Fruit fly (Drosophila melanogaster) whole organism, embryonic: ENCODE measurements around the gene Cyp312a1.
A peak's percentile ranks its signal among the peaks of the same experiment; 100 is the strongest.

Source experiments
- Ada2b ChIP-seq: fragments of 200-800 bp; sonication (Bioruptor generic); IDR thresholded peaks from 2 replicates; pipeline ENCODE4 v1.3.6; 2022; ENCODE audit warnings: missing biosample characterization, missing genetic modification characterization
- B-H1 ChIP-seq: fragments of 200-800 bp; sonication (Bioruptor generic); IDR thresholded peaks from 3 replicates; pipeline ENCODE4 v1.3.6; 2022; ENCODE audit warnings: missing biosample characterization, missing genetic modification characterization
- B-H2 ChIP-seq: fragments of 200-800 bp; sonication (Bioruptor generic); optimal IDR thresholded peaks from 2 replicates; lab custom pipeline; 2018; ENCODE audit warnings: missing biosample characterization, mild to moderate bottlenecking, missing genetic modification characterization
- CG12299 ChIP-seq: fragments of 200-800 bp; sonication (Bioruptor generic); optimal IDR thresholded peaks from 2 replicates; lab custom pipeline; 2018; ENCODE audit warnings: missing biosample characterization, mild to moderate bottlenecking, missing genetic modification characterization
- CG12659 ChIP-seq: fragments of 200-800 bp; sonication (Bioruptor generic); optimal IDR thresholded peaks from 3 replicates; lab custom pipeline; 2017; ENCODE audit warnings: mild to moderate bottlenecking, missing biosample characterization, missing genetic modification reagents, missing genetic modification characterization
- CG13287 ChIP-seq: fragments of 200-800 bp; sonication (Bioruptor generic); IDR thresholded peaks from 2 replicates; pipeline ENCODE4 v1.3.6; 2022; ENCODE audit warnings: missing biosample characterization, missing genetic modification characterization; ENCODE audit not compliant: partially characterized antibody
- CG15073 ChIP-seq: fragments of 200-800 bp; sonication (Bioruptor generic); optimal IDR thresholded peaks from 2 replicates; lab custom pipeline; 2016; ENCODE audit warnings: missing biosample characterization, missing genetic modification characterization
- CG18011 ChIP-seq: fragments of 200-800 bp; sonication (Bioruptor generic); optimal IDR thresholded peaks from 2 replicates; lab custom pipeline; 2017; ENCODE audit warnings: missing biosample characterization, missing genetic modification characterization, mild to moderate bottlenecking, moderate library complexity, missing genotype
- CG32767 ChIP-seq: fragments of 200-800 bp; sonication (Bioruptor generic); IDR thresholded peaks from 2 replicates; pipeline ENCODE4 v1.3.6; 2022; ENCODE audit warnings: missing biosample characterization, missing genetic modification characterization
- CG32772 ChIP-seq: fragments of 200-800 bp; sonication (Bioruptor generic); IDR thresholded peaks from 2 replicates; pipeline ENCODE4 v1.3.6; 2022; ENCODE audit warnings: missing biosample characterization, missing genetic modification characterization
- CG3281 ChIP-seq: fragments of 200-800 bp; sonication (Bioruptor generic); optimal IDR thresholded peaks from 3 replicates; lab custom pipeline; 2017; ENCODE audit warnings: missing biosample characterization, mild to moderate bottlenecking, missing genetic modification characterization
- CG34422 ChIP-seq: fragments of 200-800 bp; sonication (Bioruptor generic); IDR thresholded peaks from 3 replicates; pipeline ENCODE4 v1.3.6; 2022; ENCODE audit warnings: missing biosample characterization, missing genetic modification characterization
- CG42726 ChIP-seq: fragments of 200-800 bp; sonication (Bioruptor generic); IDR thresholded peaks from 2 replicates; pipeline ENCODE4 v1.3.6; 2022; ENCODE audit warnings: missing biosample characterization, missing genetic modification characterization; ENCODE audit not compliant: partially characterized antibody
- CG4360 ChIP-seq: fragments of 200-800 bp; sonication (Bioruptor generic); IDR thresholded peaks from 2 replicates; pipeline ENCODE4 v1.3.6; 2022; ENCODE audit warnings: missing biosample characterization, missing genetic modification characterization
- CG4424 ChIP-seq: fragments of 200-800 bp; sonication (Bioruptor generic); optimal IDR thresholded peaks from 3 replicates; lab custom pipeline; 2016; ENCODE audit warnings: missing biosample characterization, missing genetic modification characterization
- CG7357 ChIP-seq: fragments of 200-800 bp; sonication (Bioruptor generic); IDR thresholded peaks from 3 replicates; pipeline ENCODE4 v1.3.6; 2022; ENCODE audit warnings: missing biosample characterization, missing genetic modification characterization
- CG7786 ChIP-seq: fragments of 200-800 bp; sonication (Bioruptor generic); optimal IDR thresholded peaks from 2 replicates; lab custom pipeline; 2016; ENCODE audit warnings: missing biosample characterization, missing genetic modification characterization
- CG8290 ChIP-seq, 3 experiments: fragments of 200-800 bp; sonication (Bioruptor generic); optimal IDR thresholded peaks; 2 replicates each; lab custom pipeline; 2016 to 2019; ENCODE audit warnings: missing biosample characterization in 3 of 3, missing genetic modification characterization in 3 of 3, mild to moderate bottlenecking in 2 of 3, moderate library complexity in 1 of 3
- CG9609 ChIP-seq: fragments of 200-800 bp; sonication (Bioruptor generic); optimal IDR thresholded peaks from 3 replicates; lab custom pipeline; 2016; ENCODE audit warnings: missing biosample characterization, missing genetic modification characterization
- CG9932 ChIP-seq: fragments of 200-800 bp; sonication (Bioruptor generic); IDR thresholded peaks from 2 replicates; pipeline ENCODE4 v1.3.6; 2022; ENCODE audit warnings: missing biosample characterization, missing genetic modification characterization
- CoRest ChIP-seq: fragments of 200-800 bp; sonication (Bioruptor generic); optimal IDR thresholded peaks from 3 replicates; lab custom pipeline; 2018; ENCODE audit warnings: missing biosample characterization, mild to moderate bottlenecking, missing genetic modification characterization, moderate library complexity
- D19B ChIP-seq: fragments of 200-800 bp; sonication (Bioruptor generic); optimal IDR thresholded peaks from 2 replicates; lab custom pipeline; 2017; ENCODE audit warnings: missing biosample characterization, mild to moderate bottlenecking, missing genetic modification characterization
- Dad ChIP-seq: fragments of 200-800 bp; sonication (Bioruptor generic); optimal IDR thresholded peaks from 3 replicates; lab custom pipeline; 2016; ENCODE audit warnings: missing biosample characterization, missing genetic modification characterization
- Deaf1 ChIP-seq: fragments of 200-800 bp; optimal IDR thresholded peaks from 3 replicates; lab custom pipeline; 2019; ENCODE audit warnings: missing biosample characterization, mild to moderate bottlenecking, missing genetic modification characterization, moderate library complexity
- Dp ChIP-seq: fragments of 200-800 bp; sonication (Bioruptor generic); optimal IDR thresholded peaks from 2 replicates; lab custom pipeline; 2018; ENCODE audit warnings: missing biosample characterization, mild to moderate bottlenecking, missing genetic modification characterization, moderate library complexity
- H2.0 ChIP-seq: fragments of 200-800 bp; sonication (Bioruptor generic); IDR thresholded peaks from 2 replicates; pipeline ENCODE4 v1.3.6; 2022; ENCODE audit warnings: missing biosample characterization, missing genetic modification characterization
- Hr78 ChIP-seq, 2 experiments: fragments of 200-800 bp in 1 of 2; fragments of >200 bp in 1 of 2; sonication (Bioruptor generic) in 1 of 2; optimal IDR thresholded peaks; 2 replicates each; lab custom pipeline; 2017 to 2019; ENCODE audit warnings: missing biosample characterization in 2 of 2, missing genetic modification characterization in 2 of 2, mild to moderate bottlenecking in 1 of 2, moderate library complexity in 1 of 2
- Jarid2 ChIP-seq: fragments of 200-800 bp; sonication (Bioruptor generic); optimal IDR thresholded peaks from 3 replicates; lab custom pipeline; 2017; ENCODE audit warnings: mild to moderate bottlenecking, missing biosample characterization, missing genetic modification reagents, missing genetic modification characterization
- MBD-R2 ChIP-seq: fragments of 200-800 bp; sonication (Bioruptor generic); IDR thresholded peaks from 2 replicates; pipeline ENCODE4 v1.3.6; 2022; ENCODE audit warnings: missing biosample characterization, missing genetic modification characterization
- Max ChIP-seq: fragments of 200-800 bp; sonication (Bioruptor generic); optimal IDR thresholded peaks from 2 replicates; lab custom pipeline; 2016; ENCODE audit warnings: missing biosample characterization, mild to moderate bottlenecking, missing genetic modification characterization
- Nf-YC ChIP-seq: fragments of 200-800 bp; optimal IDR thresholded peaks from 3 replicates; lab custom pipeline; 2019; ENCODE audit warnings: missing biosample characterization, mild to moderate bottlenecking, missing genetic modification characterization, moderate library complexity
- PHDP ChIP-seq: fragments of 200-800 bp; sonication (Bioruptor generic); optimal IDR thresholded peaks from 3 replicates; lab custom pipeline; 2018; ENCODE audit warnings: missing biosample characterization, mild to moderate bottlenecking, missing genetic modification characterization, moderate library complexity
- Rfx ChIP-seq: fragments of 200-800 bp; sonication (Bioruptor generic); IDR thresholded peaks from 2 replicates; pipeline ENCODE4 v1.3.6; 2022; ENCODE audit warnings: missing biosample characterization, missing genetic modification characterization
- Sox102F ChIP-seq: fragments of 200-800 bp; sonication (Bioruptor generic); optimal IDR thresholded peaks from 2 replicates; lab custom pipeline; 2018; ENCODE audit warnings: missing biosample characterization, mild to moderate bottlenecking, missing genetic modification characterization, moderate library complexity
- br ChIP-seq: fragments of >200 bp; optimal IDR thresholded peaks from 2 replicates; lab custom pipeline; 2017
- caup ChIP-seq: fragments of 200-800 bp; sonication (Bioruptor generic); optimal IDR thresholded peaks from 3 replicates; lab custom pipeline; 2017; ENCODE audit warnings: missing biosample characterization, mild to moderate bottlenecking, missing genetic modification characterization, moderate library complexity; ENCODE audit not compliant: severe bottlenecking
- chif ChIP-seq, 2 experiments: fragments of 200-800 bp; sonication (Bioruptor generic); optimal IDR thresholded peaks; 3 replicates each; lab custom pipeline; 2016; ENCODE audit warnings: missing biosample characterization in 2 of 2, missing genetic modification characterization in 2 of 2
- crol ChIP-seq: fragments of 200-800 bp; sonication (Bioruptor generic); IDR thresholded peaks from 2 replicates; pipeline ENCODE4 v1.3.6; 2022; ENCODE audit warnings: missing biosample characterization, missing genetic modification characterization
- dmrt99B ChIP-seq: fragments of 200-800 bp; sonication (Bioruptor generic); optimal IDR thresholded peaks from 2 replicates; lab custom pipeline; 2018; ENCODE audit warnings: missing biosample characterization, mild to moderate bottlenecking, missing genetic modification characterization, moderate library complexity
- emc ChIP-seq: fragments of 200-800 bp; sonication (Bioruptor generic); optimal IDR thresholded peaks from 2 replicates; lab custom pipeline; 2016; ENCODE audit warnings: missing biosample characterization, missing genetic modification characterization
- fd3F ChIP-seq: fragments of 200-800 bp; sonication (Bioruptor generic); optimal IDR thresholded peaks from 2 replicates; lab custom pipeline; 2018; ENCODE audit warnings: missing biosample characterization, mild to moderate bottlenecking, missing genetic modification characterization, moderate library complexity
- inv ChIP-seq: fragments of 200-800 bp; sonication (Bioruptor generic); IDR thresholded peaks from 2 replicates; pipeline ENCODE4 v1.3.6; 2022; ENCODE audit warnings: missing biosample characterization, missing genetic modification characterization; ENCODE audit not compliant: partially characterized antibody
- lab ChIP-seq: fragments of 200-800 bp; sonication (Bioruptor generic); optimal IDR thresholded peaks from 3 replicates; lab custom pipeline; 2017; ENCODE audit warnings: missing biosample characterization, missing genetic modification characterization, mild to moderate bottlenecking, moderate library complexity, missing genetic modification reagents
- psq ChIP-seq: fragments of 200-800 bp; sonication (Bioruptor generic); optimal IDR thresholded peaks from 2 replicates; lab custom pipeline; 2017; ENCODE audit warnings: missing biosample characterization, missing genetic modification characterization
- ranshi ChIP-seq: fragments of 200-800 bp; sonication (Bioruptor generic); IDR thresholded peaks from 2 replicates; pipeline ENCODE4 v1.3.6; 2022; ENCODE audit warnings: missing biosample characterization, missing genetic modification characterization
- repo ChIP-seq: fragments of 200-800 bp; sonication (Bioruptor generic); optimal IDR thresholded peaks from 2 replicates; lab custom pipeline; 2016; ENCODE audit warnings: missing biosample characterization, missing genetic modification characterization
- sisA ChIP-seq: fragments of 200-800 bp; sonication (Bioruptor generic); IDR thresholded peaks from 2 replicates; pipeline ENCODE4 v1.3.6; 2022; ENCODE audit warnings: missing biosample characterization, missing genetic modification characterization

Cyp312a1 gene

dm6 chr3L:18106021-18106944 is 26.2 kb downstream of the Cyp312a1 start, which contains the start of the genes CG13698 and mRpS26 (continued):
- TF ChIP-seq chif (GFP tag; optimal IDR thresholded peaks at IDR 0.05; lab: Kevin White, UChicago) = no peak
- no peak for TF ChIP-seq CG7786
- TF ChIP-seq Hr78 (GFP tag; optimal IDR thresholded peaks at IDR 0.05; lab: Kevin White, UChicago) = peak in 1 of 2 experiments; percentile 40
- TF ChIP-seq CG12659 (GFP tag; lab: Kevin White, UChicago) = peak; percentile 79
- TF ChIP-seq dmrt99B (tag; lab: Kevin White, UChicago) = peak; percentile 74
- peak; percentile 44; the same call in 1 of the 2 replicates for TF ChIP-seq inv (GFP tag; lab: Robert Waterston, UW)
- TF ChIP-seq CG32772 (GFP tag; lab: Robert Waterston, UW) = peak; percentile 42; the same call in 1 of the 2 replicates
- TF ChIP-seq CG9932 (GFP tag; lab: Robert Waterston, UW) = peak; percentile 80
- no peak for TF ChIP-seq CG32767 (GFP tag; lab: Robert Waterston, UW)
- peak; percentile 44 for TF ChIP-seq CG8290 (GFP tag; optimal IDR thresholded peaks at IDR 0.05; lab: Kevin White, UChicago)
- TF ChIP-seq CG8290 (tag; optimal IDR thresholded peaks at IDR 0.05; lab: Kevin White, UChicago) = peak in 1 of 2 experiments; percentile 66
- no peak for TF ChIP-seq crol (GFP tag; lab: Robert Waterston, UW)
- no peak for TF ChIP-seq emc (GFP tag; lab: Kevin White, UChicago)
- TF ChIP-seq ranshi (GFP tag; lab: Robert Waterston, UW) = peak; percentile 50; the same call in 1 of the 2 replicates
- TF ChIP-seq Dad (GFP tag; lab: Kevin White, UChicago) = no peak
- TF ChIP-seq CG9609 = no peak
- TF ChIP-seq CG4360 (GFP tag; lab: Robert Waterston, UW) = no peak
- peak; percentile 60 for TF ChIP-seq CG12299
- TF ChIP-seq Deaf1 = peak; percentile 60
- peak; percentile 72 for TF ChIP-seq Sox102F
- TF ChIP-seq B-H2 (GFP tag; lab: Kevin White, UChicago) = peak; percentile 68
- TF ChIP-seq lab (GFP tag; lab: Kevin White, UChicago) = peak; percentile 76
- TF ChIP-seq D19B (GFP tag; lab: Kevin White, UChicago) = peak; percentile 58
- TF ChIP-seq CG42726 (GFP tag; lab: Robert Waterston, UW) = peak; percentile 48; the same call in 1 of the 2 replicates
- peak; percentile 50 for TF ChIP-seq psq
- no peak for TF ChIP-seq CG7357 (GFP tag; lab: Robert Waterston, UW)
- TF ChIP-seq sisA = peak; percentile 49
- no peak for TF ChIP-seq Ada2b (GFP tag; lab: Robert Waterston, UW)
- TF ChIP-seq br (lab: Kevin White, UChicago) = no peak
- peak; percentile 50 for TF ChIP-seq Max (GFP tag; lab: Kevin White, UChicago)
- TF ChIP-seq caup (GFP tag; lab: Kevin White, UChicago) = peak; percentile 64
- peak; percentile 80 for TF ChIP-seq Rfx
- peak; percentile 35; the same call in 1 of the 2 replicates for TF ChIP-seq H2.0 (GFP tag; lab: Robert Waterston, UW)
- TF ChIP-seq CG34422 (GFP tag; lab: Robert Waterston, UW) = peak; percentile 63; the same call in 1 of the 3 replicates
- TF ChIP-seq PHDP (tag; lab: Kevin White, UChicago) = peak; percentile 66
- TF ChIP-seq B-H1 (GFP tag; lab: Robert Waterston, UW) = peak; percentile 41; the same call in 1 of the 3 replicates
- TF ChIP-seq Nf-YC (tag; lab: Kevin White, UChicago) = peak; percentile 78
- TF ChIP-seq CG15073 = no peak
- TF ChIP-seq MBD-R2 (GFP tag; lab: Robert Waterston, UW) = peak; percentile 66
- TF ChIP-seq CG18011 (GFP tag; lab: Kevin White, UChicago) = peak; percentile 91
- peak; percentile 10 for TF ChIP-seq repo
- peak; percentile 68 for TF ChIP-seq fd3F (GFP tag; lab: Kevin White, UChicago)
- TF ChIP-seq CG3281 (GFP tag; lab: Kevin White, UChicago) = peak; percentile 60
- peak; percentile 7 for TF ChIP-seq Dp (GFP tag; lab: Kevin White, UChicago)
- TF ChIP-seq CG13287 (GFP tag; lab: Robert Waterston, UW) = peak; percentile 0; the same call in 1 of the 2 replicates
- TF ChIP-seq Jarid2 (GFP tag; lab: Kevin White, UChicago) = peak; percentile 90
- peak; percentile 86 for TF ChIP-seq CoRest (tag; lab: Kevin White, UChicago)
- peak; percentile 72 for TF ChIP-seq CG4424 (GFP tag; lab: Kevin White, UChicago)
